Worm (Caenorhabditis elegans) whole organism, L4 larva: ENCODE measurements around the gene Y71H2B.2.

Experiments
- D1046.2 ChIP-seq: fragments of 200-800 bp; sonication (Bioruptor generic); IDR thresholded peaks from 2 replicates; pipeline ENCODE4 v1.3.6; 2022; ENCODE audit warnings: missing genetic modification characterization, missing compliant biosample characterization
- F37D6.2 ChIP-seq: sonication (generic microtip); optimal IDR thresholded peaks from 2 replicates; lab custom pipeline; 2016; ENCODE audit warnings: mild to moderate bottlenecking, missing genetic modification characterization, missing compliant biosample characterization
- T20F7.1 ChIP-seq: fragments of 200-800 bp; sonication (Bioruptor generic); optimal IDR thresholded peaks from 2 replicates; lab custom pipeline; 2018; ENCODE audit warnings: mild to moderate bottlenecking, missing genetic modification characterization, missing compliant biosample characterization
- Y5F2A.4 ChIP-seq: fragments of 200-800 bp; sonication (Bioruptor generic); optimal IDR thresholded peaks from 2 replicates; lab custom pipeline; 2018; ENCODE audit warnings: mild to moderate bottlenecking, missing genetic modification characterization, missing compliant biosample characterization
- aha-1 ChIP-seq: fragments of 150-350 bp; peaks from one replicate; lab custom pipeline; 2014; ENCODE audit warnings: missing biosample characterization, missing genetic modification characterization
- ceh-20 ChIP-seq: fragments of 200-800 bp; sonication (Bioruptor generic); IDR thresholded peaks from 2 replicates; pipeline ENCODE4 v1.3.6; 2022; ENCODE audit warnings: missing genetic modification reagents, missing genetic modification characterization, missing compliant biosample characterization
- ceh-28 ChIP-seq: fragments of 150-350 bp; optimal IDR thresholded peaks from 2 replicates; lab custom pipeline; 2014; ENCODE audit warnings: missing biosample characterization, missing genetic modification reagents, missing genetic modification characterization
- ceh-32 ChIP-seq: sonication (generic microtip); optimal IDR thresholded peaks from 2 replicates; lab custom pipeline; 2016; ENCODE audit warnings: mild to moderate bottlenecking, missing genetic modification characterization, missing compliant biosample characterization; ENCODE audit not compliant: poor library complexity
- ceh-44 ChIP-seq: fragments of 200-800 bp; sonication (Bioruptor generic); IDR thresholded peaks from 2 replicates; pipeline ENCODE4 v1.3.6; 2022; ENCODE audit warnings: missing genetic modification reagents, missing genetic modification characterization, missing compliant biosample characterization
- ceh-62 ChIP-seq: sonication (generic microtip); optimal IDR thresholded peaks from 2 replicates; lab custom pipeline; 2017; ENCODE audit warnings: missing biosample characterization, missing genetic modification characterization
- ces-1 ChIP-seq: fragments of 150-350 bp; sonication (generic microtip); optimal IDR thresholded peaks from 4 replicates; lab custom pipeline; 2014; ENCODE audit warnings: missing biosample characterization, missing genetic modification reagents, missing genetic modification characterization
- ctbp-1 ChIP-seq: fragments of 200-800 bp; sonication (Bioruptor generic); IDR thresholded peaks from 2 replicates; pipeline ENCODE4 v1.3.6; 2022; ENCODE audit warnings: missing genetic modification reagents, missing genetic modification characterization, missing compliant biosample characterization
- dmd-6 ChIP-seq: fragments of 200-800 bp; sonication (Bioruptor generic); IDR thresholded peaks from 2 replicates; pipeline ENCODE4 v1.3.6; 2022; ENCODE audit warnings: missing genetic modification reagents, missing genetic modification characterization, missing compliant biosample characterization
- dpl-1 ChIP-seq: fragments of 150-350 bp; optimal IDR thresholded peaks from 2 replicates; lab custom pipeline; 2014; ENCODE audit warnings: missing biosample characterization, missing genetic modification reagents, missing genetic modification characterization
- duxl-1 ChIP-seq: sonication (generic microtip); optimal IDR thresholded peaks from 2 replicates; lab custom pipeline; 2016; ENCODE audit warnings: mild to moderate bottlenecking, missing genetic modification characterization, moderate library complexity, missing compliant biosample characterization; ENCODE audit not compliant: poor library complexity
- dve-1 ChIP-seq: sonication (generic microtip); optimal IDR thresholded peaks from 2 replicates; lab custom pipeline; 2017; ENCODE audit warnings: antibody characterized with exemption, mild to moderate bottlenecking, missing genetic modification characterization, missing compliant biosample characterization; ENCODE audit not compliant: insufficient read depth
- egl-27 ChIP-seq: sonication (generic microtip); optimal IDR thresholded peaks from 3 replicates; lab custom pipeline; 2017; ENCODE audit warnings: missing biosample characterization, missing genetic modification reagents, missing genetic modification characterization
- fkh-10 ChIP-seq: fragments of 150-350 bp; optimal IDR thresholded peaks from 2 replicates; lab custom pipeline; 2014; ENCODE audit warnings: missing biosample characterization, missing genetic modification reagents, missing genetic modification characterization
- fos-1 ChIP-seq: fragments of 150-350 bp; optimal IDR thresholded peaks from 2 replicates; lab custom pipeline; 2014; ENCODE audit warnings: missing biosample characterization, missing genetic modification characterization
- hif-1 ChIP-seq, 2 experiments: sonication (generic microtip); optimal IDR thresholded peaks; 2 replicates each; lab custom pipeline; 2016 to 2017; ENCODE audit warnings: missing compliant biosample characterization in 2 of 2, missing genetic modification characterization in 2 of 2, missing genetic modification reagents in 2 of 2, missing genotype in 2 of 2, mild to moderate bottlenecking in 1 of 2
- hlh-11 ChIP-seq: fragments of 200-800 bp; sonication (Bioruptor generic); optimal IDR thresholded peaks from 2 replicates; lab custom pipeline; 2018; ENCODE audit warnings: mild to moderate bottlenecking, missing genetic modification characterization, missing compliant biosample characterization
- hlh-30 ChIP-seq: sonication (generic microtip); optimal IDR thresholded peaks from 2 replicates; lab custom pipeline; 2017; ENCODE audit warnings: antibody characterized with exemption, mild to moderate bottlenecking, missing genetic modification characterization, missing compliant biosample characterization; ENCODE audit not compliant: insufficient read depth
- hmg-1.1 ChIP-seq: fragments of 200-800 bp; sonication (Bioruptor generic); IDR thresholded peaks from 2 replicates; pipeline ENCODE4 v1.3.6; 2022; ENCODE audit warnings: missing genetic modification reagents, missing genetic modification characterization, missing compliant biosample characterization
- lin-13 ChIP-seq: fragments of 150-350 bp; optimal IDR thresholded peaks from 2 replicates; lab custom pipeline; 2014; ENCODE audit warnings: missing biosample characterization, missing genetic modification reagents, missing genetic modification characterization
- lin-38 ChIP-seq: fragments of 200-800 bp; sonication (Bioruptor generic); IDR thresholded peaks from 2 replicates; pipeline ENCODE4 v1.3.6; 2022; ENCODE audit warnings: missing genetic modification reagents, missing genetic modification characterization, missing compliant biosample characterization
- lsy-2 ChIP-seq, 2 experiments: fragments of 150-350 bp in 1 of 2; sonication (generic microtip) in 1 of 2; optimal IDR thresholded peaks; 2 replicates each; lab custom pipeline; 2014 to 2017; ENCODE audit warnings: missing biosample characterization in 2 of 2, missing genetic modification characterization in 2 of 2
- mdl-1 ChIP-seq, 2 experiments: fragments of 150-350 bp in 1 of 2; sonication (generic microtip) in 1 of 2; optimal IDR thresholded peaks; 2 replicates each; lab custom pipeline; 2014 to 2017; ENCODE audit warnings: missing biosample characterization in 2 of 2, missing genetic modification characterization in 2 of 2
- mep-1 ChIP-seq: fragments of 150-350 bp; sonication (generic microtip); optimal IDR thresholded peaks from 3 replicates; lab custom pipeline; 2014; ENCODE audit warnings: missing biosample characterization, missing genetic modification characterization
- mes-2 ChIP-seq: sonication (generic microtip); optimal IDR thresholded peaks from 2 replicates; lab custom pipeline; 2016; ENCODE audit warnings: missing genotype, mild to moderate bottlenecking, missing genetic modification characterization, missing compliant biosample characterization; ENCODE audit not compliant: poor library complexity, severe bottlenecking
- nhr-11 ChIP-seq: fragments of 150-350 bp; optimal IDR thresholded peaks from 2 replicates; lab custom pipeline; 2014; ENCODE audit warnings: missing biosample characterization, missing genetic modification characterization
- nhr-28 ChIP-seq: fragments of 150-350 bp; optimal IDR thresholded peaks from 2 replicates; lab custom pipeline; 2014; ENCODE audit warnings: missing biosample characterization, missing genetic modification characterization
- nhr-48 ChIP-seq: sonication (generic microtip); optimal IDR thresholded peaks from 2 replicates; lab custom pipeline; 2016; ENCODE audit warnings: mild to moderate bottlenecking, missing genetic modification characterization, missing compliant biosample characterization
- nhr-6 ChIP-seq: fragments of 150-350 bp; optimal IDR thresholded peaks from 2 replicates; lab custom pipeline; 2014; ENCODE audit warnings: missing biosample characterization, missing genetic modification characterization
- nhr-76 ChIP-seq: fragments of 150-350 bp; optimal IDR thresholded peaks from 2 replicates; lab custom pipeline; 2014; ENCODE audit warnings: missing biosample characterization, missing genetic modification characterization
- nhr-77 ChIP-seq: fragments of 150-350 bp; optimal IDR thresholded peaks from 2 replicates; lab custom pipeline; 2014; ENCODE audit warnings: missing biosample characterization, missing genetic modification characterization
- pha-4 ChIP-seq, 2 experiments: fragments of 150-350 bp in 1 of 2; fragments of 200-800 bp in 1 of 2; sonication (Bioruptor generic) in 1 of 2; IDR thresholded peaks in 1 of 2; optimal IDR thresholded peaks in 1 of 2; 2 replicates each; pipeline versions ENCODE4 v1.3.6 to Lab custom; 2014 to 2022; ENCODE audit warnings: missing genetic modification characterization in 2 of 2, missing genetic modification reagents in 2 of 2, missing biosample characterization in 1 of 2, missing compliant biosample characterization in 1 of 2
- php-3 ChIP-seq: fragments of 200-800 bp; sonication (Bioruptor generic); IDR thresholded peaks from 2 replicates; pipeline ENCODE4 v1.3.6; 2022; ENCODE audit warnings: missing genetic modification reagents, missing genetic modification characterization, missing compliant biosample characterization
- pqm-1 ChIP-seq: sonication (generic microtip); optimal IDR thresholded peaks from 2 replicates; lab custom pipeline; 2017; ENCODE audit warnings: missing biosample characterization, missing genetic modification characterization
- rbr-2 ChIP-seq: sonication (generic microtip); optimal IDR thresholded peaks from 2 replicates; lab custom pipeline; 2016; ENCODE audit warnings: missing genotype, missing genetic modification characterization, missing compliant biosample characterization
- skn-1 ChIP-seq: fragments of 150-350 bp; optimal IDR thresholded peaks from 2 replicates; lab custom pipeline; 2014; ENCODE audit warnings: missing biosample characterization, missing genetic modification characterization
- spr-1 ChIP-seq: sonication (generic microtip); optimal IDR thresholded peaks from 2 replicates; lab custom pipeline; 2016; ENCODE audit warnings: mild to moderate bottlenecking, missing genetic modification characterization, missing compliant biosample characterization
- unc-130 ChIP-seq: sonication (generic microtip); optimal IDR thresholded peaks from 2 replicates; lab custom pipeline; 2016; ENCODE audit warnings: missing genetic modification reagents, missing genetic modification characterization, missing compliant biosample characterization
- zip-2 ChIP-seq: fragments of 150-350 bp; optimal IDR thresholded peaks from 2 replicates; lab custom pipeline; 2014; ENCODE audit warnings: missing biosample characterization, missing genetic modification characterization

Y71H2B.2 gene

ce11 chrIII:2622870-2623269 is at the start of gene Y71H2B.2:
Gene Y71H2B.2, plus strand, starts transcription at chrIII:2623170.
- TF ChIP-seq egl-27 (tag; lab: Kevin White, UChicago) (no peak), ceh-32 (no peak), nhr-76 (no peak), ceh-62 (tag; lab: Kevin White, UChicago) (no peak), ctbp-1 (GFP tag; lab: Robert Waterston, UW) (no peak), nhr-28 (tag; lab: Kevin White, UChicago) (no peak), Y5F2A.4 (GFP tag; lab: Kevin White, UChicago) (no peak), duxl-1 (tag; lab: Kevin White, UChicago) (no peak), T20F7.1 (no peak), zip-2 (tag; lab: Kevin White, UChicago) (no peak)

- TF ChIP-seq fos-1 (tag; lab: Kevin White, UChicago) = no peak
Observed at ce11 chrIII:2575635-2576164, 47.3 kb upstream of the Y71H2B.2 start, which contains the start of gene Y54F10AR.1. Gene Y54F10AR.1, minus strand, starts transcription at chrIII:2575685.

- TF ChIP-seq ceh-44 (GFP tag; lab: Robert Waterston, UW) = no peak
- TF ChIP-seq nhr-28 (tag; lab: Kevin White, UChicago) = peak; percentile 52
- TF ChIP-seq ceh-28 (tag; lab: Kevin White, UChicago) = peak; percentile 67
- peak; percentile 56 for TF ChIP-seq dpl-1 (GFP tag; lab: Kevin White, UChicago)
- peak; percentile 5 for TF ChIP-seq nhr-77 (tag; lab: Kevin White, UChicago)
- peak; percentile 16 for TF ChIP-seq nhr-6
- no peak for TF ChIP-seq pha-4 (GFP tag; IDR thresholded peaks at IDR 0.05; lab: Robert Waterston, UW)
- no peak for TF ChIP-seq pha-4 (tag; optimal IDR thresholded peaks at IDR 0.05; lab: Kevin White, UChicago)
- peak; percentile 42 for TF ChIP-seq aha-1 (tag; lab: Kevin White, UChicago)
- TF ChIP-seq mes-2 = peak; percentile 39
- peak; percentile 62 for TF ChIP-seq dve-1 (tag; lab: Kevin White, UChicago)
- TF ChIP-seq skn-1 (tag; lab: Kevin White, UChicago) = no peak
- TF ChIP-seq lsy-2 (tag; optimal IDR thresholded peaks at IDR 0.05; lab: Kevin White, UChicago) = peak; percentile 21 to 82
- TF ChIP-seq unc-130 (GFP tag; lab: Kevin White, UChicago) = no peak
- peak; percentile 51 for TF ChIP-seq dmd-6
- no peak for TF ChIP-seq D1046.2 (GFP tag; lab: Robert Waterston, UW)
- TF ChIP-seq fkh-10 = peak; percentile 9
- peak; percentile 62 for TF ChIP-seq lin-13 (GFP tag; lab: Kevin White, UChicago)
- TF ChIP-seq zip-2 (tag; lab: Kevin White, UChicago) = no peak
- peak; percentile 66 for TF ChIP-seq hlh-30
- peak; percentile 62 for TF ChIP-seq nhr-11 (tag; lab: Kevin White, UChicago)
- peak; percentile 50 for TF ChIP-seq lin-38 (GFP tag; lab: Robert Waterston, UW)
- TF ChIP-seq ceh-20 (GFP tag; lab: Robert Waterston, UW) = peak; percentile 65; the same call in 1 of the 2 replicates
- peak; percentile 75 for TF ChIP-seq rbr-2 (tag; lab: Kevin White, UChicago)
- no peak for TF ChIP-seq php-3 (GFP tag; lab: Robert Waterston, UW)
- peak in 1 of 2 experiments; percentile 69 for TF ChIP-seq mdl-1 (tag; optimal IDR thresholded peaks at IDR 0.05; lab: Kevin White, UChicago)
- TF ChIP-seq nhr-48 (tag; lab: Kevin White, UChicago) = peak; percentile 11
- peak; percentile 59 for TF ChIP-seq F37D6.2 (tag; lab: Kevin White, UChicago)
- TF ChIP-seq hif-1 (tag; optimal IDR thresholded peaks at IDR 0.05; lab: Kevin White, UChicago) = peak in 1 of 2 experiments; percentile 59
- peak; percentile 8 for TF ChIP-seq ces-1 (GFP tag; lab: Kevin White, UChicago)
- TF ChIP-seq spr-1 (tag; lab: Kevin White, UChicago) = peak; percentile 6
- peak; percentile 84 for TF ChIP-seq mep-1
- TF ChIP-seq hlh-11 = peak; percentile 72
- TF ChIP-seq ctbp-1 (GFP tag; lab: Robert Waterston, UW) = peak; percentile 30; the same call in 1 of the 2 replicates
- TF ChIP-seq hmg-1.1 = peak; percentile 74
- TF ChIP-seq pqm-1 = peak; percentile 37
- TF ChIP-seq, all 104 proteins: peak for 28
Observed at ce11 chrIII:2576360-2577259, 46.4 kb upstream of the Y71H2B.2 start.
